Fruit fly (Drosophila melanogaster) whole organism, pupa: ENCODE results near the gene CG17230.
A peak's percentile ranks its signal among the peaks of the same experiment; 100 is the strongest.

ENCODE experiments used
- CG10348 ChIP-seq: fragments of 200-800 bp; sonication (Bioruptor generic); IDR thresholded peaks from 2 replicates; pipeline ENCODE4 v1.3.6; 2022; ENCODE audit warnings: missing biosample characterization, missing genetic modification characterization
- CG12605 ChIP-seq: fragments of 200-800 bp; sonication (Bioruptor generic); IDR thresholded peaks from 2 replicates; pipeline ENCODE4 v1.3.6; 2022; ENCODE audit warnings: missing biosample characterization, missing genetic modification characterization
- CG13204 ChIP-seq: fragments of 200-800 bp; sonication (Bioruptor generic); optimal IDR thresholded peaks from 2 replicates; lab custom pipeline; 2018; ENCODE audit warnings: missing biosample characterization, mild to moderate bottlenecking, missing genetic modification characterization, moderate library complexity
- CG14655 ChIP-seq: fragments of 200-800 bp; sonication (Bioruptor generic); optimal IDR thresholded peaks from 3 replicates; lab custom pipeline; 2017; ENCODE audit warnings: mild to moderate bottlenecking, missing biosample characterization, missing genetic modification reagents, missing genetic modification characterization
- CG4496 ChIP-seq: fragments of 200-800 bp; sonication (Bioruptor generic); IDR thresholded peaks from 3 replicates; pipeline ENCODE4 v1.3.6; 2022; ENCODE audit warnings: missing biosample characterization, missing genetic modification characterization
- CG8159 ChIP-seq: fragments of 200-800 bp; sonication (Bioruptor generic); optimal IDR thresholded peaks from 3 replicates; lab custom pipeline; 2018; ENCODE audit warnings: missing biosample characterization, mild to moderate bottlenecking, missing genetic modification characterization, moderate library complexity
- CG8301 ChIP-seq: fragments of 200-800 bp; sonication (Bioruptor generic); optimal IDR thresholded peaks from 2 replicates; lab custom pipeline; 2018; ENCODE audit warnings: missing biosample characterization, mild to moderate bottlenecking, missing genetic modification characterization
- D1 ChIP-seq: fragments of 200-800 bp; sonication (Bioruptor generic); optimal IDR thresholded peaks from 2 replicates; lab custom pipeline; 2018; ENCODE audit warnings: missing biosample characterization, mild to moderate bottlenecking, missing genetic modification characterization, moderate library complexity
- EcR ChIP-seq: fragments of 200-800 bp; sonication (Bioruptor generic); optimal IDR thresholded peaks from 3 replicates; lab custom pipeline; 2019; ENCODE audit warnings: missing biosample characterization, missing genetic modification characterization, mild to moderate bottlenecking, moderate library complexity, missing genetic modification reagents
- Ets98B ChIP-seq: fragments of 200-800 bp; sonication (Bioruptor generic); IDR thresholded peaks from 2 replicates; pipeline ENCODE4 v1.3.6; 2022; ENCODE audit warnings: missing biosample characterization, missing genetic modification characterization
- Snoo ChIP-seq: fragments of 200-800 bp; sonication (Bioruptor generic); optimal IDR thresholded peaks from 3 replicates; lab custom pipeline; 2017; ENCODE audit warnings: missing biosample characterization, mild to moderate bottlenecking, missing genetic modification characterization, inconsistent platforms
- rn ChIP-seq: fragments of 200-800 bp; sonication (Bioruptor generic); IDR thresholded peaks from 2 replicates; pipeline ENCODE4 v1.3.6; 2022; ENCODE audit warnings: missing biosample characterization, missing genetic modification characterization

dm6 chr3R:11409667-11410137, 27.9 kb upstream of the CG17230 start, which contains the start of the genes mgr and Irbp:
- peak; percentile 92 for TF ChIP-seq Ets98B
- peak; percentile 86 for TF ChIP-seq CG8159
- TF ChIP-seq EcR, result no peak
- no peak for TF ChIP-seq Snoo
- peak; percentile 88 for TF ChIP-seq CG4496 (GFP tag; lab: Robert Waterston, UW)
- TF ChIP-seq rn (GFP tag; lab: Robert Waterston, UW), result peak; percentile 82
- TF ChIP-seq CG13204 (GFP tag; lab: Kevin White, UChicago), result no peak
- TF ChIP-seq CG8301 (tag; lab: Kevin White, UChicago), result no peak
- no peak for TF ChIP-seq D1 (tag; lab: Kevin White, UChicago)
- TF ChIP-seq CG12605, result no peak; the same call in 1 of the 2 replicates
- TF ChIP-seq CG14655, result no peak
- TF ChIP-seq CG10348 (GFP tag; lab: Robert Waterston, UW), result peak; percentile 18; the same call in 1 of the 2 replicates
